Worm (Caenorhabditis elegans) whole organism, L4 larva: ENCODE measurements around the gene twk-14.

Source experiments
- D1046.2 ChIP-seq: fragments of 200-800 bp; sonication (Bioruptor generic); IDR thresholded peaks from 2 replicates; pipeline ENCODE4 v1.3.6; 2022; ENCODE audit warnings: missing genetic modification characterization, missing compliant biosample characterization
- F10B5.3 ChIP-seq: sonication (generic microtip); optimal IDR thresholded peaks from 2 replicates; lab custom pipeline; 2016; ENCODE audit warnings: mild to moderate bottlenecking, missing genetic modification characterization, missing compliant biosample characterization
- F26F4.8 ChIP-seq: fragments of 200-800 bp; sonication (Bioruptor generic); conservative IDR thresholded peaks from 2 replicates; pipeline ENCODE4 v1.3.6; 2022; ENCODE audit warnings: missing genetic modification characterization, missing compliant biosample characterization
- F49E8.2 ChIP-seq: sonication (generic microtip); optimal IDR thresholded peaks from 2 replicates; lab custom pipeline; 2016; ENCODE audit warnings: missing compliant biosample characterization, mild to moderate bottlenecking, missing genetic modification characterization, borderline replicate concordance
- R02D3.7 ChIP-seq: fragments of 150-350 bp; sonication (generic microtip); optimal IDR thresholded peaks from 3 replicates; lab custom pipeline; 2014; ENCODE audit warnings: missing biosample characterization, missing genetic modification characterization
- T20F7.1 ChIP-seq: fragments of 200-800 bp; sonication (Bioruptor generic); optimal IDR thresholded peaks from 2 replicates; lab custom pipeline; 2018; ENCODE audit warnings: mild to moderate bottlenecking, missing genetic modification characterization, missing compliant biosample characterization
- Y48G9A.11 ChIP-seq: fragments of 200-800 bp; sonication (Bioruptor generic); IDR thresholded peaks from 2 replicates; pipeline ENCODE4 v1.3.6; 2022; ENCODE audit warnings: missing genetic modification reagents, missing genetic modification characterization, missing compliant biosample characterization
- Y5F2A.4 ChIP-seq: fragments of 200-800 bp; sonication (Bioruptor generic); optimal IDR thresholded peaks from 2 replicates; lab custom pipeline; 2018; ENCODE audit warnings: mild to moderate bottlenecking, missing genetic modification characterization, missing compliant biosample characterization
- ZK337.2 ChIP-seq: fragments of 200-800 bp; sonication (Bioruptor generic); IDR thresholded peaks from 2 replicates; pipeline ENCODE4 v1.3.6; 2022; ENCODE audit warnings: missing genetic modification reagents, missing genetic modification characterization, missing compliant biosample characterization
- aha-1 ChIP-seq: fragments of 150-350 bp; peaks from one replicate; lab custom pipeline; 2014; ENCODE audit warnings: missing biosample characterization, missing genetic modification characterization
- attf-4 ChIP-seq: sonication (generic microtip); optimal IDR thresholded peaks from 3 replicates; lab custom pipeline; 2017; ENCODE audit warnings: missing biosample characterization, missing genetic modification characterization
- ceh-20 ChIP-seq: fragments of 200-800 bp; sonication (Bioruptor generic); IDR thresholded peaks from 2 replicates; pipeline ENCODE4 v1.3.6; 2022; ENCODE audit warnings: missing genetic modification reagents, missing genetic modification characterization, missing compliant biosample characterization
- ceh-28 ChIP-seq: fragments of 150-350 bp; optimal IDR thresholded peaks from 2 replicates; lab custom pipeline; 2014; ENCODE audit warnings: missing biosample characterization, missing genetic modification reagents, missing genetic modification characterization
- ceh-32 ChIP-seq: sonication (generic microtip); optimal IDR thresholded peaks from 2 replicates; lab custom pipeline; 2016; ENCODE audit warnings: mild to moderate bottlenecking, missing genetic modification characterization, missing compliant biosample characterization; ENCODE audit not compliant: poor library complexity
- cey-2 ChIP-seq: sonication (generic microtip); optimal IDR thresholded peaks from 3 replicates; lab custom pipeline; 2017; ENCODE audit warnings: missing genetic modification characterization, mild to moderate bottlenecking, missing compliant biosample characterization, antibody characterized with exemption, borderline replicate concordance; ENCODE audit not compliant: insufficient read depth
- daf-16 ChIP-seq, 3 experiments: sonication (generic microtip); optimal IDR thresholded peaks; 2 replicates each; lab custom pipeline; 2016 to 2017; ENCODE audit warnings: missing genetic modification characterization in 3 of 3, missing genetic modification reagents in 3 of 3, mild to moderate bottlenecking in 2 of 3, missing compliant biosample characterization in 2 of 3, missing biosample characterization in 1 of 3, moderate library complexity in 1 of 3
- daf-19 ChIP-seq: fragments of 200-800 bp; sonication (Bioruptor generic); conservative IDR thresholded peaks from 2 replicates; pipeline ENCODE4 v1.3.6; 2022; ENCODE audit warnings: missing genetic modification characterization, missing compliant biosample characterization
- daf-8 ChIP-seq: fragments of 200-800 bp; sonication (Bioruptor generic); IDR thresholded peaks from 2 replicates; pipeline ENCODE4 v1.3.6; 2022; ENCODE audit warnings: missing genetic modification characterization, missing compliant biosample characterization
- dmd-6 ChIP-seq: fragments of 200-800 bp; sonication (Bioruptor generic); IDR thresholded peaks from 2 replicates; pipeline ENCODE4 v1.3.6; 2022; ENCODE audit warnings: missing genetic modification reagents, missing genetic modification characterization, missing compliant biosample characterization
- dmd-8 ChIP-seq: fragments of 200-800 bp; sonication (Bioruptor generic); IDR thresholded peaks from 2 replicates; pipeline ENCODE4 v1.3.6; 2022; ENCODE audit warnings: missing genetic modification characterization, missing compliant biosample characterization
- egl-43 ChIP-seq: fragments of 200-800 bp; sonication (Bioruptor generic); IDR thresholded peaks from 2 replicates; pipeline ENCODE4 v1.3.6; 2022; ENCODE audit warnings: missing genetic modification reagents, missing genetic modification characterization, missing compliant biosample characterization
- hlh-30 ChIP-seq: sonication (generic microtip); optimal IDR thresholded peaks from 2 replicates; lab custom pipeline; 2017; ENCODE audit warnings: antibody characterized with exemption, mild to moderate bottlenecking, missing genetic modification characterization, missing compliant biosample characterization; ENCODE audit not compliant: insufficient read depth
- hmg-1.1 ChIP-seq: fragments of 200-800 bp; sonication (Bioruptor generic); IDR thresholded peaks from 2 replicates; pipeline ENCODE4 v1.3.6; 2022; ENCODE audit warnings: missing genetic modification reagents, missing genetic modification characterization, missing compliant biosample characterization
- jun-1 ChIP-seq: fragments of 150-350 bp; optimal IDR thresholded peaks from 2 replicates; lab custom pipeline; 2014; ENCODE audit warnings: missing biosample characterization, missing genetic modification reagents, missing genetic modification characterization
- lir-3 ChIP-seq: sonication (generic microtip); optimal IDR thresholded peaks from 2 replicates; lab custom pipeline; 2016; ENCODE audit warnings: mild to moderate bottlenecking, missing genetic modification characterization, missing compliant biosample characterization
- mdl-1 ChIP-seq, 2 experiments: fragments of 150-350 bp in 1 of 2; sonication (generic microtip) in 1 of 2; optimal IDR thresholded peaks; 2 replicates each; lab custom pipeline; 2014 to 2017; ENCODE audit warnings: missing biosample characterization in 2 of 2, missing genetic modification characterization in 2 of 2
- mes-2 ChIP-seq: sonication (generic microtip); optimal IDR thresholded peaks from 2 replicates; lab custom pipeline; 2016; ENCODE audit warnings: missing genotype, mild to moderate bottlenecking, missing genetic modification characterization, missing compliant biosample characterization; ENCODE audit not compliant: poor library complexity, severe bottlenecking
- mxl-3 ChIP-seq: fragments of 200-800 bp; sonication (Bioruptor generic); optimal IDR thresholded peaks from 2 replicates; lab custom pipeline; 2018; ENCODE audit warnings: mild to moderate bottlenecking, missing genetic modification characterization, missing compliant biosample characterization
- nhr-102 ChIP-seq: sonication (generic microtip); optimal IDR thresholded peaks from 2 replicates; lab custom pipeline; 2016; ENCODE audit warnings: mild to moderate bottlenecking, missing genetic modification characterization, moderate library complexity, missing compliant biosample characterization
- nhr-237 ChIP-seq: sonication (generic microtip); optimal IDR thresholded peaks from 2 replicates; lab custom pipeline; 2017; ENCODE audit warnings: missing biosample characterization, missing genetic modification characterization
- nhr-6 ChIP-seq: fragments of 150-350 bp; optimal IDR thresholded peaks from 2 replicates; lab custom pipeline; 2014; ENCODE audit warnings: missing biosample characterization, missing genetic modification characterization
- pha-4 ChIP-seq, 2 experiments: fragments of 150-350 bp in 1 of 2; fragments of 200-800 bp in 1 of 2; sonication (Bioruptor generic) in 1 of 2; IDR thresholded peaks in 1 of 2; optimal IDR thresholded peaks in 1 of 2; 2 replicates each; pipeline versions ENCODE4 v1.3.6 to Lab custom; 2014 to 2022; ENCODE audit warnings: missing genetic modification characterization in 2 of 2, missing genetic modification reagents in 2 of 2, missing biosample characterization in 1 of 2, missing compliant biosample characterization in 1 of 2
- php-3 ChIP-seq: fragments of 200-800 bp; sonication (Bioruptor generic); IDR thresholded peaks from 2 replicates; pipeline ENCODE4 v1.3.6; 2022; ENCODE audit warnings: missing genetic modification reagents, missing genetic modification characterization, missing compliant biosample characterization
- rbr-2 ChIP-seq: sonication (generic microtip); optimal IDR thresholded peaks from 2 replicates; lab custom pipeline; 2016; ENCODE audit warnings: missing genotype, missing genetic modification characterization, missing compliant biosample characterization
- sdz-12 ChIP-seq: fragments of 200-800 bp; sonication (Bioruptor generic); optimal IDR thresholded peaks from 2 replicates; lab custom pipeline; 2018; ENCODE audit warnings: mild to moderate bottlenecking, missing genetic modification characterization, missing compliant biosample characterization
- set-16 ChIP-seq: fragments of 200-800 bp; sonication (Bioruptor generic); IDR thresholded peaks from 2 replicates; pipeline ENCODE4 v1.3.6; 2022; ENCODE audit warnings: missing genetic modification reagents, missing genetic modification characterization, missing compliant biosample characterization
- unc-130 ChIP-seq: sonication (generic microtip); optimal IDR thresholded peaks from 2 replicates; lab custom pipeline; 2016; ENCODE audit warnings: missing genetic modification reagents, missing genetic modification characterization, missing compliant biosample characterization
- zfp-2 ChIP-seq: sonication (generic microtip); optimal IDR thresholded peaks from 2 replicates; lab custom pipeline; 2016; ENCODE audit warnings: mild to moderate bottlenecking, missing genetic modification characterization, missing compliant biosample characterization
- ztf-11 ChIP-seq: fragments of 150-350 bp; optimal IDR thresholded peaks from 2 replicates; lab custom pipeline; 2014; ENCODE audit warnings: missing biosample characterization, missing genetic modification characterization

twk-14 gene

ce11 chrV:12401383-12401782, 5.9 kb upstream of the twk-14 start, which contains the start of gene K01D12.7:
Gene K01D12.7, minus strand, starts transcription at chrV:12401483.
- TF ChIP-seq ceh-28 (no peak), ZK337.2 (GFP tag; lab: Robert Waterston, UW) (no peak), mdl-1 (tag; optimal IDR thresholded peaks at IDR 0.05; lab: Kevin White, UChicago) (no peak), Y48G9A.11 (no peak), zfp-2 (no peak), mes-2 (no peak), R02D3.7 (tag; lab: Kevin White, UChicago) (no peak), pha-4 (GFP tag; IDR thresholded peaks at IDR 0.05; lab: Robert Waterston, UW) (no peak), pha-4 (tag; optimal IDR thresholded peaks at IDR 0.05; lab: Kevin White, UChicago) (no peak), cey-2 (tag; lab: Kevin White, UChicago) (no peak), set-16 (GFP tag; lab: Robert Waterston, UW) (no peak), attf-4 (no peak), dmd-6 (GFP tag; lab: Robert Waterston, UW) (no peak), jun-1 (no peak), F26F4.8 (no peak)

ce11 chrV:12400677-12401236, 5.3 kb upstream of the twk-14 start, which contains the start of the genes K01D12.20 and miga-1:
Gene K01D12.20, minus strand, starts transcription at chrV:12400814.
Gene miga-1, minus strand, starts transcription at chrV:12400859.
- no peak for TF ChIP-seq D1046.2 (GFP tag; lab: Robert Waterston, UW)
- TF ChIP-seq nhr-102 (tag; lab: Kevin White, UChicago): no peak
- peak; percentile 97 for TF ChIP-seq T20F7.1
- peak; percentile 97 for TF ChIP-seq Y48G9A.11
- TF ChIP-seq lir-3 (tag; lab: Kevin White, UChicago): no peak
- no peak for TF ChIP-seq F49E8.2 (tag; lab: Kevin White, UChicago)
- no peak for TF ChIP-seq F10B5.3
- no peak for TF ChIP-seq nhr-237 (tag; lab: Kevin White, UChicago)
- no peak for TF ChIP-seq sdz-12 (GFP tag; lab: Kevin White, UChicago)
- peak; percentile 69 for TF ChIP-seq aha-1 (tag; lab: Kevin White, UChicago)
- no peak for TF ChIP-seq Y5F2A.4 (GFP tag; lab: Kevin White, UChicago)
- TF ChIP-seq nhr-6 (tag; lab: Kevin White, UChicago): peak; percentile 92
- TF ChIP-seq hmg-1.1 (GFP tag; lab: Robert Waterston, UW): no peak
- TF ChIP-seq unc-130 (GFP tag; lab: Kevin White, UChicago): no peak
- peak; percentile 4 for TF ChIP-seq rbr-2 (tag; lab: Kevin White, UChicago)
- TF ChIP-seq hlh-30: peak; percentile 42
- TF ChIP-seq daf-16 (GFP tag; optimal IDR thresholded peaks at IDR 0.05; lab: Kevin White, UChicago): no peak
- peak; percentile 38 for TF ChIP-seq daf-16 (tag; optimal IDR thresholded peaks at IDR 0.05; lab: Kevin White, UChicago)
- TF ChIP-seq R02D3.7 (tag; lab: Kevin White, UChicago): peak; percentile 78

ce11 chrV:12397545-12397944, 2.0 kb upstream of the twk-14 start, which contains the start of gene K01D12.5:
Gene K01D12.5, plus strand, starts transcription at chrV:12397845.
- no peak for TF ChIP-seq daf-19 (GFP tag; lab: Robert Waterston, UW)
- no peak for TF ChIP-seq ceh-32 (tag; lab: Kevin White, UChicago)
- no peak for TF ChIP-seq php-3
- no peak for TF ChIP-seq mxl-3 (GFP tag; lab: Kevin White, UChicago)
- TF ChIP-seq daf-8 (GFP tag; lab: Robert Waterston, UW): no peak
- no peak for TF ChIP-seq egl-43 (GFP tag; lab: Robert Waterston, UW)
- TF ChIP-seq ceh-20: no peak
- TF ChIP-seq ztf-11 (tag; lab: Kevin White, UChicago): no peak
- no peak for TF ChIP-seq dmd-8 (GFP tag; lab: Robert Waterston, UW)
